Fruit fly (Drosophila melanogaster): ENCODE measurements around the gene mtgo.
A peak's percentile ranks its signal among the peaks of the same experiment; 100 is the strongest.

DNA sequence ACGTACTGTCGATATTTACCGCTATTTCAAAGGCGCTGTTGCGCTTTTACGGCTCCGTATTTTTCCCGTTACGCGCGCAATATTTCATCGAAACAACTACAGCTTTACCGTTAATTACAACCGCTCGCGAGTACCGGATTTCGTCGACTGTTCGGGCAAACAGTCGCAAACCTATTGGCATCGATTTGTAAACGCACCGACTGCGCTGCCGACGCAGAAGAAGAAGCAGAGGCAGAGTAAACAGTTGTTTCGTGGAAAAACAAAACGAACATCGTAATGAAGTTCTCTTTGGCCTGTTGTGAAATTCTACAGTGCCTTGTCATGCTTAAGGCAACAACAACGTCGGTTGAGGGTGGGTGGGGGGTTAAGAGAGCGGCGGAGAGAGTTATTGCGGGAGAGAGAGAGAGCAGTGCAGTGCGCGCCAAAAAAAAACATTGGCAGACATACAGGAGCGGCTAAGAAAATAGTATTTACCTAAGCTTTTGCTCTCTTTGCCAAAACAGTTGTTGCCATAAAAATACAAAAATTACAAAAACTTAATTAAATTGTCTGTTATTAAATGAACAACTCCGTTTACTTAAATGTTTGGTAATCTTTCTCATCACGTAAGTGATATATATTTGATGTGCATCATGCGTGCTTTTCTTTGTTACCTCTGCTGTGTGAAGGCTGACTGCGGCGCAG lies 12.0 kb upstream of the mtgo start, which contains the start of gene CG5953:
- TF ChIP-seq Myc (optimal IDR thresholded peaks at IDR 0.05) (no peak), psq (optimal IDR thresholded peaks at IDR 0.05) (peak; percentile 14), Sin3A (optimal IDR thresholded peaks at IDR 0.05) (no peak), h (optimal IDR thresholded peaks at IDR 0.05) (no peak), ttk (optimal IDR thresholded peaks at IDR 0.05) (no peak)
